Fruit fly (Drosophila melanogaster): ENCODE data around the gene Septin4.

Gene Septin4

dm6 chrX:16701941-16702340 is 7.0 kb upstream of the Septin4 start, which contains the start of gene sphe:
Gene sphe (minus strand): TSS chrX:16701972.
- no peak for TF ChIP-seq en (GFP tag; optimal IDR thresholded peaks at IDR 0.05)
- peak; percentile 35 for TF ChIP-seq grn (GFP tag; optimal IDR thresholded peaks at IDR 0.05)
- peak; percentile 61 for TF ChIP-seq exex (tag; optimal IDR thresholded peaks at IDR 0.05)
- TF ChIP-seq CG11398 (GFP tag; optimal IDR thresholded peaks at IDR 0.05) = no peak
- TF ChIP-seq sug (tag; optimal IDR thresholded peaks at IDR 0.05) = peak; percentile 9
- TF ChIP-seq GATAe (GFP tag; conservative IDR thresholded peaks at IDR 0.05) = peak; percentile 46

- no peak for TF ChIP-seq Hsf (GFP tag; optimal IDR thresholded peaks at IDR 0.05)
- no peak for TF ChIP-seq al (GFP tag; IDR thresholded peaks at IDR 0.05)
- no peak for TF ChIP-seq ATbp (GFP tag; optimal IDR thresholded peaks at IDR 0.05)
Measured at dm6 chrX:16700070-16700469, 5.1 kb upstream of the Septin4 start, which contains the start of gene CG9676. Gene CG9676 (minus strand): TSS chrX:16700170.

- TF ChIP-seq Spps (tag; optimal IDR thresholded peaks at IDR 0.05) = no peak
- peak; percentile 97 for TF ChIP-seq CG8281 (tag; optimal IDR thresholded peaks at IDR 0.05)
Measured at dm6 chrX:16697882-16698571, 3.1 kb upstream of the Septin4 start.

- 0 out of 2 replicates have a peak, but pooled peaks have one; percentile 12 for TF ChIP-seq CG31441 (GFP tag; IDR thresholded peaks at IDR 0.05)
- peak; percentile 30 for TF ChIP-seq dmrt99B (tag; optimal IDR thresholded peaks at IDR 0.05)
- TF ChIP-seq fd96Cb (tag; optimal IDR thresholded peaks at IDR 0.05) = peak; percentile 11
- no peak for TF ChIP-seq CTCF (GFP tag; optimal IDR thresholded peaks at IDR 0.05)
- no peak for TF ChIP-seq nerfin-2 (GFP tag; IDR thresholded peaks at IDR 0.05; ENCODE audit: partially characterized antibody)
- TF ChIP-seq CG18262 (tag; optimal IDR thresholded peaks at IDR 0.05) = peak; percentile 37
- peak in 1 of 2 experiments; percentile 57 for TF ChIP-seq Pdp1 (GFP tag; optimal IDR thresholded peaks at IDR 0.05)
- TF ChIP-seq sisA (GFP tag; IDR thresholded peaks at IDR 0.05) = no peak
- peak; percentile 17 for TF ChIP-seq lab (GFP tag; optimal IDR thresholded peaks at IDR 0.05)
- peak; percentile 21 for TF ChIP-seq Fer1 (GFP tag; optimal IDR thresholded peaks at IDR 0.05)
- no peak for TF ChIP-seq run (tag; optimal IDR thresholded peaks at IDR 0.05)
- peak; percentile 55 for TF ChIP-seq CG2678 (tag; optimal IDR thresholded peaks at IDR 0.05)
- 0 out of 2 replicates have a peak, but pooled peaks have one; percentile 20 for TF ChIP-seq CG11696 (GFP tag; IDR thresholded peaks at IDR 0.05)
- TF ChIP-seq CG4730 (GFP tag; IDR thresholded peaks at IDR 0.05) = peak; percentile 23; the same call in 1 of the 2 replicates
- no peak for TF ChIP-seq Hmr (GFP tag; optimal IDR thresholded peaks at IDR 0.05)
- no peak for TF ChIP-seq fd3F (GFP tag; optimal IDR thresholded peaks at IDR 0.05)
- no peak for TF ChIP-seq CG13775 (GFP tag; optimal IDR thresholded peaks at IDR 0.05)
- no peak for TF ChIP-seq Fer3 (tag; optimal IDR thresholded peaks at IDR 0.05)
- peak; percentile 13 for TF ChIP-seq CG17385 (GFP tag; optimal IDR thresholded peaks at IDR 0.05)
- peak; percentile 24 for TF ChIP-seq CG3281 (GFP tag; optimal IDR thresholded peaks at IDR 0.05)
- TF ChIP-seq CG17359 (tag; optimal IDR thresholded peaks at IDR 0.05) = peak; percentile 10
- no peak for TF ChIP-seq CG9609 (GFP tag; optimal IDR thresholded peaks at IDR 0.05)
- peak; percentile 13 for TF ChIP-seq grau (tag; optimal IDR thresholded peaks at IDR 0.05)
- TF ChIP-seq ftz-f1 (GFP tag; optimal IDR thresholded peaks at IDR 0.05) = peak; percentile 52
- no peak for TF ChIP-seq slou (GFP tag; optimal IDR thresholded peaks at IDR 0.05)
- TF ChIP-seq Neu2 (GFP tag; optimal IDR thresholded peaks at IDR 0.05; ENCODE audit: borderline replicate concordance) = no peak
- TF ChIP-seq B-H1 (GFP tag; IDR thresholded peaks at IDR 0.05) = no peak
- TF ChIP-seq phol (tag; optimal IDR thresholded peaks at IDR 0.05) = peak; percentile 2
- 0 out of 3 replicates have a peak, but pooled peaks have one; percentile 27 for TF ChIP-seq CG6791 (GFP tag; IDR thresholded peaks at IDR 0.05; ENCODE audit: partially characterized antibody)
- TF ChIP-seq CG14710 (tag; optimal IDR thresholded peaks at IDR 0.05) = no peak
- no peak for TF ChIP-seq kni (GFP tag; optimal IDR thresholded peaks at IDR 0.05)
Measured at dm6 chrX:16696614-16697519, 1.9 kb upstream of the Septin4 start.

Measured in whole organism, embryonic.